Fruit fly (Drosophila melanogaster) whole organism, embryonic: ENCODE results near the gene CG33654.

Experiments used
- Antp ChIP-seq: fragments of 200-800 bp; sonication (Bioruptor generic); optimal IDR thresholded peaks from 3 replicates; lab custom pipeline; 2016; ENCODE audit warnings: missing biosample characterization, missing genetic modification characterization
- Atf-2 ChIP-seq: fragments of 200-800 bp; sonication (Bioruptor generic); optimal IDR thresholded peaks from 2 replicates; lab custom pipeline; 2016; ENCODE audit warnings: missing biosample characterization, missing genetic modification characterization
- CG10267 ChIP-seq: fragments of 200-800 bp; sonication (Bioruptor generic); optimal IDR thresholded peaks from 2 replicates; lab custom pipeline; 2018; ENCODE audit warnings: missing biosample characterization, mild to moderate bottlenecking, missing genetic modification characterization, moderate library complexity
- CG10431 ChIP-seq: fragments of 200-800 bp; sonication (Bioruptor generic); optimal IDR thresholded peaks from 3 replicates; lab custom pipeline; 2018; ENCODE audit warnings: missing biosample characterization, mild to moderate bottlenecking, missing genetic modification characterization
- CG12744 ChIP-seq: fragments of 200-800 bp; sonication (Bioruptor generic); optimal IDR thresholded peaks from 2 replicates; lab custom pipeline; 2016; ENCODE audit warnings: missing biosample characterization, missing genetic modification characterization
- CG13287 ChIP-seq: fragments of 200-800 bp; sonication (Bioruptor generic); IDR thresholded peaks from 2 replicates; pipeline ENCODE4 v1.3.6; 2022; ENCODE audit warnings: missing biosample characterization, missing genetic modification characterization; ENCODE audit not compliant: partially characterized antibody
- CG13424 ChIP-seq: fragments of 200-800 bp; sonication (Bioruptor generic); optimal IDR thresholded peaks from 2 replicates; lab custom pipeline; 2019; ENCODE audit warnings: missing biosample characterization, mild to moderate bottlenecking, missing genetic modification characterization, moderate library complexity
- CG15073 ChIP-seq: fragments of 200-800 bp; sonication (Bioruptor generic); optimal IDR thresholded peaks from 2 replicates; lab custom pipeline; 2016; ENCODE audit warnings: missing biosample characterization, missing genetic modification characterization
- CG15514 ChIP-seq: fragments of 200-800 bp; sonication (Bioruptor generic); optimal IDR thresholded peaks from 3 replicates; lab custom pipeline; 2017; ENCODE audit warnings: missing biosample characterization, missing genetic modification characterization, mild to moderate bottlenecking, moderate library complexity, missing genetic modification reagents
- CG1792 ChIP-seq: fragments of 200-800 bp; sonication (Bioruptor generic); optimal IDR thresholded peaks from 2 replicates; lab custom pipeline; 2016; ENCODE audit warnings: missing biosample characterization, missing genetic modification characterization
- CG2678 ChIP-seq: fragments of 200-800 bp; sonication (Bioruptor generic); optimal IDR thresholded peaks from 3 replicates; lab custom pipeline; 2019; ENCODE audit warnings: missing biosample characterization, mild to moderate bottlenecking, missing genetic modification characterization, moderate library complexity
- CG31224 ChIP-seq: fragments of 200-800 bp; sonication (Bioruptor generic); IDR thresholded peaks from 2 replicates; pipeline ENCODE4 v1.3.6; 2022; ENCODE audit warnings: missing biosample characterization, missing genetic modification characterization
- CG6765 ChIP-seq: fragments of 200-800 bp; sonication (Bioruptor generic); optimal IDR thresholded peaks from 3 replicates; lab custom pipeline; 2017; ENCODE audit warnings: missing biosample characterization, mild to moderate bottlenecking, missing genetic modification characterization
- CG8924 ChIP-seq: fragments of 200-800 bp; optimal IDR thresholded peaks from 3 replicates; lab custom pipeline; 2019; ENCODE audit warnings: missing biosample characterization, mild to moderate bottlenecking, missing genetic modification characterization, moderate library complexity
- CG9797 ChIP-seq: fragments of 200-800 bp; sonication (Bioruptor generic); optimal IDR thresholded peaks from 3 replicates; lab custom pipeline; 2018; ENCODE audit warnings: missing biosample characterization, mild to moderate bottlenecking, missing genetic modification characterization
- CG9817 ChIP-seq: fragments of 200-800 bp; sonication (Bioruptor generic); optimal IDR thresholded peaks from 2 replicates; lab custom pipeline; 2018; ENCODE audit warnings: missing biosample characterization, mild to moderate bottlenecking, missing genetic modification characterization, moderate library complexity
- Camta ChIP-seq: fragments of 200-800 bp; sonication (Bioruptor generic); optimal IDR thresholded peaks from 2 replicates; lab custom pipeline; 2016; ENCODE audit warnings: missing biosample characterization, missing genetic modification characterization
- Chrac-16 ChIP-seq: fragments of 200-800 bp; sonication (Bioruptor generic); optimal IDR thresholded peaks from 3 replicates; lab custom pipeline; 2016; ENCODE audit warnings: missing biosample characterization, missing genetic modification characterization
- CkIIα-i1 ChIP-seq: fragments of 200-800 bp; sonication (Bioruptor generic); IDR thresholded peaks from 2 replicates; pipeline ENCODE4 v1.3.6; 2022; ENCODE audit warnings: missing biosample characterization, missing genetic modification characterization
- Dad ChIP-seq: fragments of 200-800 bp; sonication (Bioruptor generic); optimal IDR thresholded peaks from 3 replicates; lab custom pipeline; 2016; ENCODE audit warnings: missing biosample characterization, missing genetic modification characterization
- Dbx ChIP-seq: fragments of 200-800 bp; sonication (Bioruptor generic); IDR thresholded peaks from 3 replicates; pipeline ENCODE4 v1.3.6; 2022; ENCODE audit warnings: missing biosample characterization, missing genetic modification characterization
- Fer2 ChIP-seq: fragments of 200-800 bp; sonication (Bioruptor generic); optimal IDR thresholded peaks from 2 replicates; lab custom pipeline; 2018; ENCODE audit warnings: missing biosample characterization, mild to moderate bottlenecking, missing genetic modification characterization, moderate library complexity
- Fer3 ChIP-seq: fragments of 200-800 bp; sonication (Bioruptor generic); optimal IDR thresholded peaks from 2 replicates; lab custom pipeline; 2018; ENCODE audit warnings: missing biosample characterization, mild to moderate bottlenecking, missing genetic modification characterization, moderate library complexity
- H2.0 ChIP-seq: fragments of 200-800 bp; sonication (Bioruptor generic); IDR thresholded peaks from 2 replicates; pipeline ENCODE4 v1.3.6; 2022; ENCODE audit warnings: missing biosample characterization, missing genetic modification characterization
- HLH3B ChIP-seq: fragments of 200-800 bp; sonication (Bioruptor generic); IDR thresholded peaks from 2 replicates; pipeline ENCODE4 v1.3.6; 2022; ENCODE audit warnings: missing biosample characterization, missing genetic modification characterization
- HLH4C ChIP-seq: fragments of 200-800 bp; sonication (Bioruptor generic); IDR thresholded peaks from 3 replicates; pipeline ENCODE4 v1.3.6; 2022; ENCODE audit warnings: missing biosample characterization, missing genetic modification characterization; ENCODE audit not compliant: partially characterized antibody
- Hmr ChIP-seq: fragments of 200-800 bp; sonication (Bioruptor generic); optimal IDR thresholded peaks from 3 replicates; lab custom pipeline; 2017; ENCODE audit warnings: mild to moderate bottlenecking, missing biosample characterization, missing genetic modification reagents, missing genetic modification characterization
- Side ChIP-seq: fragments of 200-800 bp; sonication (Bioruptor generic); optimal IDR thresholded peaks from 2 replicates; lab custom pipeline; 2016; ENCODE audit warnings: missing biosample characterization, missing genetic modification characterization
- Sry-δ ChIP-seq: fragments of 200-800 bp; sonication (Bioruptor generic); optimal IDR thresholded peaks from 2 replicates; lab custom pipeline; 2016; ENCODE audit warnings: missing biosample characterization, missing genetic modification characterization
- ash1 ChIP-seq: fragments of 200-800 bp; sonication (Bioruptor generic); optimal IDR thresholded peaks from 2 replicates; lab custom pipeline; 2018; ENCODE audit warnings: missing biosample characterization, mild to moderate bottlenecking, missing genetic modification characterization
- az2 ChIP-seq: fragments of 200-800 bp; sonication (Bioruptor generic); optimal IDR thresholded peaks from 3 replicates; lab custom pipeline; 2016; ENCODE audit warnings: missing biosample characterization, missing genetic modification characterization
- cato ChIP-seq: fragments of 200-800 bp; sonication (Bioruptor generic); optimal IDR thresholded peaks from 2 replicates; lab custom pipeline; 2016; ENCODE audit warnings: missing biosample characterization, missing genetic modification characterization, borderline replicate concordance
- caup ChIP-seq: fragments of 200-800 bp; sonication (Bioruptor generic); optimal IDR thresholded peaks from 3 replicates; lab custom pipeline; 2017; ENCODE audit warnings: missing biosample characterization, mild to moderate bottlenecking, missing genetic modification characterization, moderate library complexity; ENCODE audit not compliant: severe bottlenecking
- chif ChIP-seq, 2 experiments: fragments of 200-800 bp; sonication (Bioruptor generic); optimal IDR thresholded peaks; 3 replicates each; lab custom pipeline; 2016; ENCODE audit warnings: missing biosample characterization in 2 of 2, missing genetic modification characterization in 2 of 2
- en ChIP-seq: fragments of 200-800 bp; sonication (Bioruptor generic); optimal IDR thresholded peaks from 2 replicates; lab custom pipeline; 2016; ENCODE audit warnings: missing biosample characterization, missing genetic modification characterization
- eve ChIP-seq, 2 experiments: fragments of >200 bp; optimal IDR thresholded peaks; 2 replicates each; lab custom pipeline; 2017; ENCODE audit warnings: missing biosample characterization in 2 of 2, missing genetic modification characterization in 2 of 2
- fd64A ChIP-seq: fragments of 200-800 bp; sonication (Bioruptor generic); optimal IDR thresholded peaks from 3 replicates; lab custom pipeline; 2018; ENCODE audit warnings: missing biosample characterization, mild to moderate bottlenecking, missing genetic modification characterization
- gro ChIP-seq: fragments of 200-800 bp; sonication (Bioruptor generic); optimal IDR thresholded peaks from 2 replicates; lab custom pipeline; 2016; ENCODE audit warnings: missing biosample characterization, missing genetic modification characterization
- gsb ChIP-seq: fragments of 200-800 bp; sonication (Bioruptor generic); IDR thresholded peaks from 2 replicates; pipeline ENCODE4 v1.3.6; 2022; ENCODE audit warnings: missing biosample characterization, missing genetic modification characterization
- kah ChIP-seq: fragments of 200-800 bp; sonication (Bioruptor generic); optimal IDR thresholded peaks from 2 replicates; lab custom pipeline; 2018; ENCODE audit warnings: missing biosample characterization, mild to moderate bottlenecking, missing genetic modification characterization
- lola ChIP-seq, 3 experiments: fragments of >200 bp in 2 of 3; fragments of 200-800 bp in 1 of 3; sonication (Bioruptor generic) in 1 of 3; optimal IDR thresholded peaks; 2 replicates each; lab custom pipeline; 2017 to 2019; ENCODE audit warnings: missing biosample characterization in 3 of 3, missing genetic modification characterization in 3 of 3, mild to moderate bottlenecking in 1 of 3, moderate library complexity in 1 of 3
- mirr ChIP-seq: fragments of 200-800 bp; sonication (Bioruptor generic); optimal IDR thresholded peaks from 3 replicates; lab custom pipeline; 2018; ENCODE audit warnings: missing biosample characterization, mild to moderate bottlenecking, missing genetic modification characterization
- mld ChIP-seq: fragments of 200-800 bp; sonication (Bioruptor generic); IDR thresholded peaks from 3 replicates; pipeline ENCODE4 v1.3.6; 2022; ENCODE audit warnings: missing biosample characterization, missing genetic modification characterization; ENCODE audit not compliant: partially characterized antibody
- otp ChIP-seq: fragments of 200-800 bp; sonication (Bioruptor generic); IDR thresholded peaks from 3 replicates; pipeline ENCODE4, ENCODE4 v1.3.6; 2022; ENCODE audit warnings: missing biosample characterization, missing genetic modification characterization
- sc ChIP-seq, 3 experiments: fragments of >200 bp in 2 of 3; fragments of 200-800 bp in 1 of 3; sonication (Bioruptor generic) in 1 of 3; optimal IDR thresholded peaks; 2 replicates in 2 of 3; 3 replicates in 1 of 3; lab custom pipeline; 2017; ENCODE audit warnings: mild to moderate bottlenecking in 1 of 3, missing biosample characterization in 1 of 3, missing genetic modification characterization in 1 of 3, missing genetic modification reagents in 1 of 3
- sisA ChIP-seq: fragments of 200-800 bp; sonication (Bioruptor generic); IDR thresholded peaks from 2 replicates; pipeline ENCODE4 v1.3.6; 2022; ENCODE audit warnings: missing biosample characterization, missing genetic modification characterization
- stwl ChIP-seq: fragments of 200-800 bp; sonication (Bioruptor generic); optimal IDR thresholded peaks from 3 replicates; lab custom pipeline; 2018; ENCODE audit warnings: missing biosample characterization, mild to moderate bottlenecking, missing genetic modification characterization, moderate library complexity
- vfl ChIP-seq: fragments of 200-800 bp; sonication (Bioruptor generic); optimal IDR thresholded peaks from 2 replicates; lab custom pipeline; 2016; ENCODE audit warnings: missing biosample characterization, missing genetic modification characterization
- z ChIP-seq: fragments of 200-800 bp; sonication (Bioruptor generic); IDR thresholded peaks from 3 replicates; pipeline ENCODE4 v1.3.6; 2022; ENCODE audit warnings: missing biosample characterization, missing genetic modification characterization

Gene CG33654

dm6 chr3R:9551013-9551658 is 31.9 kb downstream of the CG33654 start (continued):
- TF ChIP-seq HLH4C (no peak), Sry-δ (GFP tag; lab: Kevin White, UChicago) (peak; percentile 27), eve (GFP tag; optimal IDR thresholded peaks at IDR 0.05; lab: Kevin White, UChicago) (no peak), Fer3 (tag; lab: Kevin White, UChicago) (peak; percentile 21), H2.0 (GFP tag; lab: Robert Waterston, UW) (no peak), CG10431 (no peak), gsb (no peak), cato (no peak), Dad (GFP tag; lab: Kevin White, UChicago) (peak; percentile 11), CG31224 (no peak), stwl (tag; lab: Kevin White, UChicago) (no peak), lola (GFP tag; optimal IDR thresholded peaks at IDR 0.05; lab: Kevin White, UChicago) (no peak), sisA (GFP tag; lab: Robert Waterston, UW) (no peak), Atf-2 (GFP tag; lab: Kevin White, UChicago) (no peak), CG9817 (tag; lab: Kevin White, UChicago) (no peak), kah (GFP tag; lab: Kevin White, UChicago) (peak; percentile 96), CkIIα-i1 (no peak), CG2678 (tag; lab: Kevin White, UChicago) (peak; percentile 58), CG13424 (tag; lab: Kevin White, UChicago) (no peak), CG9797 (GFP tag; lab: Kevin White, UChicago) (no peak), caup (peak; percentile 87), CG10267 (tag; lab: Kevin White, UChicago) (no peak), gro (peak; percentile 66), Dbx (GFP tag; lab: Robert Waterston, UW) (no peak), z (GFP tag; lab: Robert Waterston, UW) (no peak), ash1 (peak; percentile 72), Camta (GFP tag; lab: Kevin White, UChicago) (peak; percentile 46), otp (no peak), sc (optimal IDR thresholded peaks at IDR 0.05; lab: Kevin White, UChicago) (no peak), sc (GFP tag; optimal IDR thresholded peaks at IDR 0.05; lab: Kevin White, UChicago) (no peak), Chrac-16 (GFP tag; lab: Kevin White, UChicago) (no peak), mld (no peak), fd64A (GFP tag; lab: Kevin White, UChicago) (peak; percentile 65), mirr (GFP tag; lab: Kevin White, UChicago) (peak; percentile 96), az2 (GFP tag; lab: Kevin White, UChicago) (no peak), Antp (GFP tag; lab: Kevin White, UChicago) (peak; percentile 13), HLH3B (GFP tag; lab: Robert Waterston, UW) (no peak), Side (GFP tag; lab: Kevin White, UChicago) (peak; percentile 66), CG8924 (peak; percentile 53), CG15073 (GFP tag; lab: Kevin White, UChicago) (no peak), CG6765 (peak; percentile 82), chif (GFP tag; optimal IDR thresholded peaks at IDR 0.05; lab: Kevin White, UChicago) (no peak), CG15514 (peak; percentile 72), Fer2 (tag; lab: Kevin White, UChicago) (no peak), en (peak; percentile 27), Hmr (GFP tag; lab: Kevin White, UChicago) (peak; percentile 77), CG12744 (GFP tag; lab: Kevin White, UChicago) (peak; percentile 38), CG13287 (GFP tag; lab: Robert Waterston, UW) (no peak), vfl (GFP tag; lab: Kevin White, UChicago) (no peak), CG1792 (GFP tag; lab: Kevin White, UChicago) (peak; percentile 5)
